Fruit fly (Drosophila melanogaster): ENCODE data around the gene CG14712.

CG14712 gene

dm6 chr3R:11618879-11619278, 9.7 kb upstream of the CG14712 start (continued):
- TF ChIP-seq mam (GFP tag; optimal IDR thresholded peaks at IDR 0.05), result no peak
- no peak for TF ChIP-seq fd102C (GFP tag; optimal IDR thresholded peaks at IDR 0.05)
- no peak for TF ChIP-seq Rfx (GFP tag; IDR thresholded peaks at IDR 0.05)
- no peak for TF ChIP-seq CG1233 (GFP tag; optimal IDR thresholded peaks at IDR 0.05)
- no peak for TF ChIP-seq HLH4C (GFP tag; IDR thresholded peaks at IDR 0.05; ENCODE audit: partially characterized antibody)
- no peak for TF ChIP-seq Dbx (GFP tag; IDR thresholded peaks at IDR 0.05)
- peak; percentile 75 for TF ChIP-seq sens (GFP tag)
- no peak for TF ChIP-seq CG16779 (GFP tag; IDR thresholded peaks at IDR 0.05)
- 0 out of 3 replicates have a peak, but pooled peaks have one; percentile 8 for TF ChIP-seq dysf (GFP tag; IDR thresholded peaks at IDR 0.05)
- TF ChIP-seq stc (GFP tag; IDR thresholded peaks at IDR 0.05), result no peak
- TF ChIP-seq bowl (GFP tag; IDR thresholded peaks at IDR 0.05), result no peak
- no peak for TF ChIP-seq Six4 (GFP tag; optimal IDR thresholded peaks at IDR 0.05)
- no peak for TF ChIP-seq CG8359 (GFP tag; optimal IDR thresholded peaks at IDR 0.05; ENCODE audit: borderline replicate concordance)
- TF ChIP-seq gem (tag; optimal IDR thresholded peaks at IDR 0.05), result no peak
- no peak for TF ChIP-seq CG15479 (GFP tag; optimal IDR thresholded peaks at IDR 0.05)
- no peak for TF ChIP-seq Fer2 (tag; optimal IDR thresholded peaks at IDR 0.05)
- no peak for TF ChIP-seq Poxn (GFP tag; IDR thresholded peaks at IDR 0.05)
- no peak for TF ChIP-seq bbx (GFP tag; IDR thresholded peaks at IDR 0.05; ENCODE audit: partially characterized antibody)
- no peak for TF ChIP-seq CG17186 (GFP tag; optimal IDR thresholded peaks at IDR 0.05)
- TF ChIP-seq Rx (GFP tag; IDR thresholded peaks at IDR 0.05), result no peak
- no peak for TF ChIP-seq Dip2 (GFP tag; IDR thresholded peaks at IDR 0.05)
- no peak for TF ChIP-seq wdn (GFP tag; IDR thresholded peaks at IDR 0.05)
- no peak for TF ChIP-seq pan (optimal IDR thresholded peaks at IDR 0.05)
- TF ChIP-seq pan (GFP tag; optimal IDR thresholded peaks at IDR 0.05 in 1 of 2, IDR thresholded peaks at IDR 0.05 in 1 of 2), result peak in 1 of 2 experiments; percentile 21
- no peak for TF ChIP-seq Sox102F (GFP tag; optimal IDR thresholded peaks at IDR 0.05)
- no peak for TF ChIP-seq oc (tag; optimal IDR thresholded peaks at IDR 0.05)
- 0 out of 2 replicates have a peak, but pooled peaks have one; percentile 9 for TF ChIP-seq CG1024 (GFP tag; IDR thresholded peaks at IDR 0.05)
- no peak for TF ChIP-seq CTCF (GFP tag; optimal IDR thresholded peaks at IDR 0.05)
- TF ChIP-seq pita (GFP tag; optimal IDR thresholded peaks at IDR 0.05), result no peak
- TF ChIP-seq CG9437 (GFP tag; optimal IDR thresholded peaks at IDR 0.05), result no peak
- TF ChIP-seq CkIIα-i1 (GFP tag; IDR thresholded peaks at IDR 0.05), result no peak
- no peak for TF ChIP-seq wor (GFP tag; IDR thresholded peaks at IDR 0.05)
- TF ChIP-seq ranshi (GFP tag; IDR thresholded peaks at IDR 0.05), result no peak
- TF ChIP-seq CG5180 (GFP tag; optimal IDR thresholded peaks at IDR 0.05), result no peak
- TF ChIP-seq hbn (GFP tag; IDR thresholded peaks at IDR 0.05; ENCODE audit: partially characterized antibody), result no peak
- TF ChIP-seq zfh2 (GFP tag; optimal IDR thresholded peaks at IDR 0.05), result no peak
- no peak for TF ChIP-seq CG12219 (GFP tag; optimal IDR thresholded peaks at IDR 0.05)
- no peak for TF ChIP-seq amos (GFP tag; IDR thresholded peaks at IDR 0.05; ENCODE audit: partially characterized antibody)
- TF ChIP-seq grn (GFP tag; optimal IDR thresholded peaks at IDR 0.05), result no peak
- TF ChIP-seq D19A (tag; optimal IDR thresholded peaks at IDR 0.05), result no peak
- TF ChIP-seq CG6272 (GFP tag; IDR thresholded peaks at IDR 0.05), result no peak
- no peak for TF ChIP-seq CG31224 (GFP tag; IDR thresholded peaks at IDR 0.05)
- TF ChIP-seq ase (GFP tag; IDR thresholded peaks at IDR 0.05), result no peak
- TF ChIP-seq D (optimal IDR thresholded peaks at IDR 0.05), result peak; percentile 17
- TF ChIP-seq D (GFP tag; optimal IDR thresholded peaks at IDR 0.05), result no peak
- no peak for TF ChIP-seq CG14710 (tag; optimal IDR thresholded peaks at IDR 0.05)
- TF ChIP-seq Mes4 (GFP tag; optimal IDR thresholded peaks at IDR 0.05), result no peak
- TF ChIP-seq CG3065 (GFP tag; optimal IDR thresholded peaks at IDR 0.05), result no peak
- TF ChIP-seq chinmo (GFP tag; IDR thresholded peaks at IDR 0.05; ENCODE audit: partially characterized antibody), result no peak
- no peak for TF ChIP-seq gfzf (GFP tag; optimal IDR thresholded peaks at IDR 0.05)
- no peak for TF ChIP-seq aop (GFP tag; IDR thresholded peaks at IDR 0.05)
- TF ChIP-seq Med (GFP tag), result peak; percentile 56
- no peak for TF ChIP-seq CoRest (tag; optimal IDR thresholded peaks at IDR 0.05)

Data from whole organism, embryonic.